Fruit fly (Drosophila melanogaster): ENCODE data around the gene CG17568.

CG17568 gene

DNA sequence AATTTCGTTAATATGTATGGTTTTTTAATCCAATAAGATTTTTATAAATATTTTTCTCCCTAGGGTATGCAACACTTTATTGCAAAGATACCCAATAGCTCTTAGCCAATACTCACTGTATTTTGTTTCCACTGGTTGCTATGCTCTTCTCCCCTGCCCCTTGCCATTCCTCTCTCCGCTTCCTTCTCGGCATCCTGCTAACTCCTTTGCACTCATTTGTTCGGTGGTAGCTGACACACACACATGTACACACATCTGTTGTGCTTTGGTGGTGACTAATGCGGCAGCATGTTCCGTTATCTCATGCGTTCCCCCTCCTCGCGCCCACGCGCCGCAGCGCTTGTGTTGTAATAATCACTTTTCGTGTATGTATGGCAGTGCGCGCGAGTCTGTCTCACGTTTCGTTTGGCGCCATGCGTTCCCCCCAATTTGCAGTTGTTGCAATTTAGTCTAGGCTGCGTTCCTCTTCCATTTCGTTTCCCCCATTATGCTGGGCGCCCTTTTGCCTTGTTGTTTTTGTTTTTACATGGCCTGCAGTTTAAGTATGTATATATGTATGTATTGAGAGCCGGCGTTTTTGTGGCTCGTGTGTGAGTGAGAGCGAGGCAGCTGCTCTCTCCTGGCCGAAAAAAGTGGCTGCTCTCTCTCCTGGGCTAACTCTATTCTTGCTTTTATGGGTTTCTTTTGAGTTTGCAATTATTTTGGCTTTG lies 46.5 kb downstream of the CG17568 start, which contains the start of gene Polr1D:
Polr1D (minus strand) TSS at position 420 of the 710 bp plus-strand sequence.
- TF ChIP-seq CG14050 (GFP tag; IDR thresholded peaks at IDR 0.05) (0 out of 3 replicates have a peak, but pooled peaks have one; percentile 12), aop (GFP tag; IDR thresholded peaks at IDR 0.05) (0 out of 2 replicates have a peak, but pooled peaks have one; percentile 6), CG13287 (GFP tag; IDR thresholded peaks at IDR 0.05; ENCODE audit: partially characterized antibody) (peak; percentile 43), pb (GFP tag; optimal IDR thresholded peaks at IDR 0.05) (no peak), CG8388 (GFP tag; optimal IDR thresholded peaks at IDR 0.05) (peak; percentile 33), run (tag; optimal IDR thresholded peaks at IDR 0.05) (no peak), CHES-1-like (GFP tag; optimal IDR thresholded peaks at IDR 0.05) (no peak), Lpt (GFP tag; optimal IDR thresholded peaks at IDR 0.05) (peak; percentile 71), cato (GFP tag; optimal IDR thresholded peaks at IDR 0.05; ENCODE audit: borderline replicate concordance) (no peak), Usf (GFP tag; optimal IDR thresholded peaks at IDR 0.05) (no peak), HLH3B (GFP tag; IDR thresholded peaks at IDR 0.05) (peak; percentile 13; the same call in 1 of the 2 replicates), vvl (GFP tag; IDR thresholded peaks at IDR 0.05) (peak; percentile 57; the same call in 1 of the 2 replicates), HLHmδ (GFP tag; optimal IDR thresholded peaks at IDR 0.05) (peak; percentile 93), Lhr (GFP tag; optimal IDR thresholded peaks at IDR 0.05) (no peak), slou (GFP tag; optimal IDR thresholded peaks at IDR 0.05) (no peak), sr (GFP tag; IDR thresholded peaks at IDR 0.05) (peak; percentile 95), da (GFP tag; optimal IDR thresholded peaks at IDR 0.05) (peak; percentile 10), CG11696 (GFP tag; IDR thresholded peaks at IDR 0.05) (0 out of 2 replicates have a peak, but pooled peaks have one; percentile 17), Abd-B (GFP tag; optimal IDR thresholded peaks at IDR 0.05) (no peak), CG12659 (GFP tag; optimal IDR thresholded peaks at IDR 0.05) (peak; percentile 35), CG1602 (GFP tag; optimal IDR thresholded peaks at IDR 0.05) (peak; percentile 7), Ets65A (GFP tag) (no peak), abd-A (tag; optimal IDR thresholded peaks at IDR 0.05) (peak; percentile 94), unc-4 (GFP tag; IDR thresholded peaks at IDR 0.05; ENCODE audit: partially characterized antibody) (0 out of 2 replicates have a peak, but pooled peaks have one; percentile 26), CG2120 (GFP tag; optimal IDR thresholded peaks at IDR 0.05) (peak; percentile 2), Mes4 (GFP tag; optimal IDR thresholded peaks at IDR 0.05) (no peak), bsh (GFP tag; optimal IDR thresholded peaks at IDR 0.05) (peak in 1 of 2 experiments; percentile 5), slbo (GFP tag; IDR thresholded peaks at IDR 0.05) (peak; percentile 25), Opbp (GFP tag; IDR thresholded peaks at IDR 0.05; ENCODE audit: partially characterized antibody) (no peak), gem (tag; optimal IDR thresholded peaks at IDR 0.05) (peak; percentile 48), pros (GFP tag; optimal IDR thresholded peaks at IDR 0.05) (peak; percentile 99), Xbp1 (GFP tag; optimal IDR thresholded peaks at IDR 0.05) (peak; percentile 1), chn (GFP tag; optimal IDR thresholded peaks at IDR 0.05) (peak; percentile 19), gsb-n (tag; optimal IDR thresholded peaks at IDR 0.05) (peak; percentile 43), ara (GFP tag; IDR thresholded peaks at IDR 0.05) (peak; percentile 41; the same call in 1 of the 2 replicates), sqz (GFP tag; optimal IDR thresholded peaks at IDR 0.05) (peak; percentile 40), HmgZ (tag; optimal IDR thresholded peaks at IDR 0.05) (no peak), CG18599 (GFP tag; optimal IDR thresholded peaks at IDR 0.05) (peak; percentile 17), Xrp1 (GFP tag; IDR thresholded peaks at IDR 0.05) (peak; percentile 55; the same call in 1 of the 2 replicates), Dll (GFP tag; IDR thresholded peaks at IDR 0.05; ENCODE audit: partially characterized antibody) (peak; percentile 45; the same call in 1 of the 4 replicates), Ptx1 (GFP tag; IDR thresholded peaks at IDR 0.05) (0 out of 2 replicates have a peak, but pooled peaks have one; percentile 35), CG11247 (GFP tag; IDR thresholded peaks at IDR 0.05) (0 out of 2 replicates have a peak, but pooled peaks have one; percentile 32), rib (GFP tag; IDR thresholded peaks at IDR 0.05) (peak; percentile 88), CG2712 (tag; optimal IDR thresholded peaks at IDR 0.05) (peak; percentile 23), Hmr (GFP tag; optimal IDR thresholded peaks at IDR 0.05) (no peak), schlank (tag; optimal IDR thresholded peaks at IDR 0.05) (no peak), HmgD (GFP tag; optimal IDR thresholded peaks at IDR 0.05) (peak; percentile 26), CG12942 (GFP tag; optimal IDR thresholded peaks at IDR 0.05) (no peak)
